Worm (Caenorhabditis elegans): ENCODE results near the gene F55E10.1.

DNA sequence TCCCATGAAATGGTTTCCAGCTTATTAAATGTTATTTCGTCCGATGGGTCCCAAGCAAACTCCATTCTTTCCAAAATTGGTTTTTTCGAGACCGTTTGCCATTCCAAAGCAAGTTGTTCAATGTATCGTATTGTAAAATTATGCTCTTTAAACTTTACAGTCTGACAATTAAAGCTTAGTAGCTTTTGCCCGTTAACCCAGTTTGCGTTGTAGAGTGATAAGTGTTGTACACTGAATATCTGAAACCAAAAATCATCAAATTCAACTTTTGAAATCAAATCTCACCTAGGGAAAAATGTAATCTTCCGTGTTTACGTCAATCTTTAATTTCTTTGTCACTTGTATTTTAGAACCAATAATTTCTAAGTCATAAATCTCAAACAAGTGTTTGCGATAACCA lies 44.4 kb upstream of the F55E10.1 start:
- TF ChIP-seq cog-1 (tag; optimal IDR thresholded peaks at IDR 0.05) = no peak
- no peak for TF ChIP-seq tab-1 (GFP tag; IDR thresholded peaks at IDR 0.05)
- TF ChIP-seq klf-2 (GFP tag; conservative IDR thresholded peaks at IDR 0.05) = no peak
- TF ChIP-seq med-1 (GFP tag; optimal IDR thresholded peaks at IDR 0.05; ENCODE audit: insufficient read depth) = no peak
